In genomic region chr3R:30817246-30817645, dm6 we compare ENCODE assay signal across 1 fruit fly cellular context.
A peak's percentile ranks its signal among the peaks of the same experiment; 100 is the strongest.
TF ChIP-seq lines count a peak whose summit lies in the region.

No protein-coding gene starts in this region.

TF ChIP-seq in whole organism, embryonic, 481 proteins besides CTCF, POLR2A, EP300 and RAD21 (continued from another document and continues in another):
- TF ChIP-seq Tbp (GFP tag; optimal IDR thresholded peaks at IDR 0.05; lab: Kevin White, UChicago) (no peak), CG34224 (GFP tag; IDR thresholded peaks at IDR 0.05; lab: Robert Waterston, UW; ENCODE audit: partially characterized antibody) (no peak), Ptx1 (GFP tag; IDR thresholded peaks at IDR 0.05; lab: Robert Waterston, UW) (peak; percentile 82), Nf-YB (GFP tag; optimal IDR thresholded peaks at IDR 0.05; lab: Kevin White, UChicago) (peak; percentile 87), Ada2b (GFP tag; IDR thresholded peaks at IDR 0.05; lab: Robert Waterston, UW) (peak; percentile 81), Adf1 (GFP tag; IDR thresholded peaks at IDR 0.05; lab: Robert Waterston, UW) (peak; percentile 38; the same call in 1 of the 2 replicates), CG5245 (GFP tag; optimal IDR thresholded peaks at IDR 0.05; lab: Kevin White, UChicago) (peak; percentile 74), sob (GFP tag; IDR thresholded peaks at IDR 0.05; lab: Robert Waterston, UW) (peak; percentile 68), CG18262 (tag; optimal IDR thresholded peaks at IDR 0.05; lab: Kevin White, UChicago) (peak; percentile 86), Gsc (GFP tag; IDR thresholded peaks at IDR 0.05; lab: Robert Waterston, UW) (0 out of 2 replicates have a peak, but pooled peaks have one; percentile 25), CG31224 (GFP tag; IDR thresholded peaks at IDR 0.05; lab: Robert Waterston, UW) (no peak), schlank (tag; optimal IDR thresholded peaks at IDR 0.05; lab: Kevin White, UChicago) (peak; percentile 24), CG3407 (GFP tag; optimal IDR thresholded peaks at IDR 0.05; lab: Kevin White, UChicago) (peak; percentile 78), ac (GFP tag; optimal IDR thresholded peaks at IDR 0.05; lab: Kevin White, UChicago) (peak; percentile 62), Optix (GFP tag; IDR thresholded peaks at IDR 0.05; lab: Robert Waterston, UW) (peak; percentile 45; the same call in 1 of the 3 replicates), HmgD (GFP tag; optimal IDR thresholded peaks at IDR 0.05; lab: Kevin White, UChicago) (peak; percentile 33), Doc2 (GFP tag; IDR thresholded peaks at IDR 0.05; lab: Robert Waterston, UW) (peak; percentile 49; the same call in 1 of the 2 replicates), CG11504 (tag; optimal IDR thresholded peaks at IDR 0.05; lab: Kevin White, UChicago) (peak; percentile 90), sens-2 (GFP tag; IDR thresholded peaks at IDR 0.05; lab: Robert Waterston, UW) (peak; percentile 86), Nf-YC (tag; optimal IDR thresholded peaks at IDR 0.05; lab: Kevin White, UChicago) (peak; percentile 79), Fer1 (GFP tag; optimal IDR thresholded peaks at IDR 0.05; lab: Kevin White, UChicago) (peak; percentile 80), CG9797 (GFP tag; optimal IDR thresholded peaks at IDR 0.05; lab: Kevin White, UChicago) (no peak), eve (GFP tag; optimal IDR thresholded peaks at IDR 0.05; lab: Kevin White, UChicago) (peak in 1 of 2 experiments; percentile 92), bcd (GFP tag; optimal IDR thresholded peaks at IDR 0.05; lab: Kevin White, UChicago) (peak; percentile 81), CG12299 (tag; optimal IDR thresholded peaks at IDR 0.05; lab: Kevin White, UChicago) (peak; percentile 81), ewg (GFP tag; optimal IDR thresholded peaks at IDR 0.05; lab: Kevin White, UChicago) (peak; percentile 76), ap (GFP tag; IDR thresholded peaks at IDR 0.05; lab: Robert Waterston, UW) (peak; percentile 79), Camta (GFP tag; optimal IDR thresholded peaks at IDR 0.05; lab: Kevin White, UChicago) (peak; percentile 74), p53 (GFP tag; optimal IDR thresholded peaks at IDR 0.05; lab: Kevin White, UChicago) (peak; percentile 40), zf30C (GFP tag; optimal IDR thresholded peaks at IDR 0.05; lab: Kevin White, UChicago) (peak; percentile 82), Oli (tag; optimal IDR thresholded peaks at IDR 0.05; lab: Kevin White, UChicago) (peak; percentile 91), dmrt99B (tag; optimal IDR thresholded peaks at IDR 0.05; lab: Kevin White, UChicago) (peak; percentile 89), CG13296 (GFP tag; optimal IDR thresholded peaks at IDR 0.05; lab: Kevin White, UChicago) (peak; percentile 71), CG4404 (GFP tag; IDR thresholded peaks at IDR 0.05; lab: Robert Waterston, UW) (peak; percentile 53), PHDP (tag; optimal IDR thresholded peaks at IDR 0.05; lab: Kevin White, UChicago) (peak; percentile 91), kay (GFP tag; optimal IDR thresholded peaks at IDR 0.05; lab: Kevin White, UChicago) (peak; percentile 59), ro (GFP tag; IDR thresholded peaks at IDR 0.05; lab: Robert Waterston, UW) (0 out of 2 replicates have a peak, but pooled peaks have one; percentile 22), stwl (tag; optimal IDR thresholded peaks at IDR 0.05; lab: Kevin White, UChicago) (peak; percentile 16), CG3163 (GFP tag; optimal IDR thresholded peaks at IDR 0.05; lab: Kevin White, UChicago) (peak; percentile 43), CG3995 (GFP tag; optimal IDR thresholded peaks at IDR 0.05; lab: Kevin White, UChicago) (no peak), CG12155 (GFP tag; optimal IDR thresholded peaks at IDR 0.05; lab: Kevin White, UChicago) (peak; percentile 80), D (optimal IDR thresholded peaks at IDR 0.05; lab: Kevin White, UChicago) (no peak), D (GFP tag; optimal IDR thresholded peaks at IDR 0.05; lab: Kevin White, UChicago) (peak; percentile 85), inv (GFP tag; IDR thresholded peaks at IDR 0.05; lab: Robert Waterston, UW; ENCODE audit: partially characterized antibody) (no peak), tio (GFP tag; optimal IDR thresholded peaks at IDR 0.05; lab: Kevin White, UChicago) (peak; percentile 85), CG6813 (GFP tag; optimal IDR thresholded peaks at IDR 0.05; lab: Kevin White, UChicago) (peak; percentile 85), rib (GFP tag; IDR thresholded peaks at IDR 0.05; lab: Robert Waterston, UW) (no peak; the same call in 1 of the 2 replicates), BEAF-32 (GFP tag; optimal IDR thresholded peaks at IDR 0.05; lab: Kevin White, UChicago) (no peak), Med (GFP tag; lab: Kevin White, UChicago) (peak; percentile 96), CG1233 (GFP tag; optimal IDR thresholded peaks at IDR 0.05; lab: Kevin White, UChicago) (peak; percentile 77), CG10543 (GFP tag; optimal IDR thresholded peaks at IDR 0.05; lab: Kevin White, UChicago) (peak; percentile 11), NC2β (GFP tag; optimal IDR thresholded peaks at IDR 0.05; lab: Kevin White, UChicago) (peak; percentile 82), CG3281 (GFP tag; optimal IDR thresholded peaks at IDR 0.05; lab: Kevin White, UChicago) (peak; percentile 60), pnt (GFP tag; optimal IDR thresholded peaks at IDR 0.05; lab: Kevin White, UChicago) (peak; percentile 77), CG10274 (GFP tag; optimal IDR thresholded peaks at IDR 0.05; lab: Kevin White, UChicago) (peak; percentile 40), her (GFP tag; optimal IDR thresholded peaks at IDR 0.05; lab: Kevin White, UChicago) (peak; percentile 49), nerfin-2 (GFP tag; IDR thresholded peaks at IDR 0.05; lab: Robert Waterston, UW; ENCODE audit: partially characterized antibody) (no peak), Max (GFP tag; optimal IDR thresholded peaks at IDR 0.05; lab: Kevin White, UChicago) (peak; percentile 68), CG16815 (GFP tag; optimal IDR thresholded peaks at IDR 0.05; lab: Kevin White, UChicago) (peak; percentile 82), D19A (tag; optimal IDR thresholded peaks at IDR 0.05; lab: Kevin White, UChicago) (peak; percentile 78), sim (GFP tag; IDR thresholded peaks at IDR 0.05; lab: Robert Waterston, UW) (peak; percentile 58; the same call in 1 of the 2 replicates), hbn (GFP tag; IDR thresholded peaks at IDR 0.05; lab: Robert Waterston, UW; ENCODE audit: partially characterized antibody) (no peak), CG7271 (tag; optimal IDR thresholded peaks at IDR 0.05; lab: Kevin White, UChicago) (no peak), sens (GFP tag; lab: Kevin White, UChicago) (peak; percentile 98), run (tag; optimal IDR thresholded peaks at IDR 0.05; lab: Kevin White, UChicago) (peak; percentile 31), Doc3 (GFP tag; IDR thresholded peaks at IDR 0.05; lab: Robert Waterston, UW; ENCODE audit: partially characterized antibody) (no peak), wdn (GFP tag; IDR thresholded peaks at IDR 0.05; lab: Robert Waterston, UW) (peak; percentile 79), CG11723 (GFP tag; optimal IDR thresholded peaks at IDR 0.05; lab: Kevin White, UChicago) (peak; percentile 57), CG10267 (tag; optimal IDR thresholded peaks at IDR 0.05; lab: Kevin White, UChicago) (peak; percentile 83), CG12769 (tag; optimal IDR thresholded peaks at IDR 0.05; lab: Kevin White, UChicago) (peak; percentile 49), CkIIα-i1 (GFP tag; IDR thresholded peaks at IDR 0.05; lab: Robert Waterston, UW) (no peak), Nf-YA (GFP tag; IDR thresholded peaks at IDR 0.05; lab: Robert Waterston, UW) (0 out of 2 replicates have a peak, but pooled peaks have one; percentile 24), nau (GFP tag; optimal IDR thresholded peaks at IDR 0.05; lab: Kevin White, UChicago) (peak; percentile 46), vvl (GFP tag; IDR thresholded peaks at IDR 0.05; lab: Robert Waterston, UW) (peak; percentile 91), CG7987 (GFP tag; optimal IDR thresholded peaks at IDR 0.05; lab: Kevin White, UChicago) (no peak), Lhr (GFP tag; optimal IDR thresholded peaks at IDR 0.05; lab: Kevin White, UChicago) (peak; percentile 69), insv (GFP tag; optimal IDR thresholded peaks at IDR 0.05; lab: Kevin White, UChicago) (peak in 1 of 2 experiments; percentile 19), CG10654 (GFP tag; optimal IDR thresholded peaks at IDR 0.05; lab: Kevin White, UChicago) (peak; percentile 75), CG14014 (GFP tag; IDR thresholded peaks at IDR 0.05; lab: Robert Waterston, UW) (peak; percentile 79), pfk (GFP tag; optimal IDR thresholded peaks at IDR 0.05; lab: Kevin White, UChicago) (no peak), twi (tag; optimal IDR thresholded peaks at IDR 0.05; lab: Kevin White, UChicago) (peak; percentile 42), CG18476 (GFP tag; optimal IDR thresholded peaks at IDR 0.05; lab: Kevin White, UChicago) (peak; percentile 72), sisA (GFP tag; IDR thresholded peaks at IDR 0.05; lab: Robert Waterston, UW) (peak; percentile 74), CG6272 (GFP tag; IDR thresholded peaks at IDR 0.05; lab: Robert Waterston, UW) (peak; percentile 43; the same call in 1 of the 2 replicates), CG2678 (tag; optimal IDR thresholded peaks at IDR 0.05; lab: Kevin White, UChicago) (peak; percentile 91), CG9876 (GFP tag; optimal IDR thresholded peaks at IDR 0.05; lab: Kevin White, UChicago) (no peak), gsb (GFP tag; IDR thresholded peaks at IDR 0.05; lab: Robert Waterston, UW) (peak; percentile 47; the same call in 1 of the 2 replicates), abd-A (tag; optimal IDR thresholded peaks at IDR 0.05; lab: Kevin White, UChicago) (peak; percentile 20), Hr51 (GFP tag; optimal IDR thresholded peaks at IDR 0.05; lab: Kevin White, UChicago) (peak; percentile 61 to 91), usp (GFP tag; optimal IDR thresholded peaks at IDR 0.05; lab: Kevin White, UChicago) (no peak), CG12104 (GFP tag; optimal IDR thresholded peaks at IDR 0.05; lab: Kevin White, UChicago) (peak; percentile 79), bigmax (GFP tag; optimal IDR thresholded peaks at IDR 0.05; lab: Kevin White, UChicago) (no peak), Bgb (GFP tag; IDR thresholded peaks at IDR 0.05; lab: Robert Waterston, UW; ENCODE audit: partially characterized antibody) (no peak), gsb-n (tag; optimal IDR thresholded peaks at IDR 0.05; lab: Kevin White, UChicago) (peak; percentile 92), Atf6 (GFP tag; IDR thresholded peaks at IDR 0.05; lab: Robert Waterston, UW) (peak; percentile 84), Bteb2 (GFP tag; optimal IDR thresholded peaks at IDR 0.05; lab: Kevin White, UChicago) (peak; percentile 83), CG2116 (GFP tag; optimal IDR thresholded peaks at IDR 0.05; lab: Kevin White, UChicago) (peak; percentile 45), CG17912 (GFP tag; optimal IDR thresholded peaks at IDR 0.05; lab: Kevin White, UChicago) (no peak), CG43689 (GFP tag; IDR thresholded peaks at IDR 0.05; lab: Robert Waterston, UW) (peak; percentile 10; the same call in 1 of the 2 replicates), CG10147 (GFP tag; optimal IDR thresholded peaks at IDR 0.05; lab: Kevin White, UChicago) (peak; percentile 59), ash1 (GFP tag; optimal IDR thresholded peaks at IDR 0.05; lab: Kevin White, UChicago) (no peak), unc-4 (GFP tag; IDR thresholded peaks at IDR 0.05; lab: Robert Waterston, UW; ENCODE audit: partially characterized antibody) (no peak), trh (GFP tag; optimal IDR thresholded peaks at IDR 0.05; lab: Kevin White, UChicago) (peak; percentile 70), pb (GFP tag; optimal IDR thresholded peaks at IDR 0.05; lab: Kevin White, UChicago) (peak; percentile 45), CG1529 (GFP tag; optimal IDR thresholded peaks at IDR 0.05; lab: Kevin White, UChicago) (peak; percentile 84), CG4730 (GFP tag; IDR thresholded peaks at IDR 0.05; lab: Robert Waterston, UW) (peak; percentile 43; the same call in 1 of the 2 replicates), ind (GFP tag; optimal IDR thresholded peaks at IDR 0.05; lab: Kevin White, UChicago) (peak; percentile 68), Eip74EF (GFP tag; optimal IDR thresholded peaks at IDR 0.05; lab: Kevin White, UChicago) (peak in 1 of 2 experiments; percentile 87), CG4282 (GFP tag; optimal IDR thresholded peaks at IDR 0.05; lab: Kevin White, UChicago) (no peak), mirr (GFP tag; optimal IDR thresholded peaks at IDR 0.05; lab: Kevin White, UChicago) (no peak), crp (GFP tag; optimal IDR thresholded peaks at IDR 0.05; lab: Kevin White, UChicago) (peak in 1 of 2 experiments; percentile 38), Side (GFP tag; optimal IDR thresholded peaks at IDR 0.05; lab: Kevin White, UChicago) (peak; percentile 67), CG31365 (tag; optimal IDR thresholded peaks at IDR 0.05; lab: Kevin White, UChicago) (no peak), Ets65A (GFP tag; lab: Kevin White, UChicago) (peak; percentile 93), kni (GFP tag; optimal IDR thresholded peaks at IDR 0.05; lab: Kevin White, UChicago) (peak; percentile 27), so (GFP tag; IDR thresholded peaks at IDR 0.05; lab: Robert Waterston, UW) (peak; percentile 86; the same call in 2 of the 3 replicates), CG17359 (tag; optimal IDR thresholded peaks at IDR 0.05; lab: Kevin White, UChicago) (peak; percentile 85), CG9437 (GFP tag; optimal IDR thresholded peaks at IDR 0.05; lab: Kevin White, UChicago) (peak; percentile 77), Ssrp (tag; optimal IDR thresholded peaks at IDR 0.05; lab: Kevin White, UChicago) (peak; percentile 88), CG7839 (tag; optimal IDR thresholded peaks at IDR 0.05; lab: Kevin White, UChicago) (peak; percentile 92), CG32532 (GFP tag; IDR thresholded peaks at IDR 0.05; lab: Robert Waterston, UW) (peak; percentile 63; the same call in 1 of the 2 replicates), CG42726 (GFP tag; IDR thresholded peaks at IDR 0.05; lab: Robert Waterston, UW; ENCODE audit: partially characterized antibody) (no peak), pum (GFP tag; optimal IDR thresholded peaks at IDR 0.05; lab: Kevin White, UChicago) (peak; percentile 71), Kr (GFP tag; optimal IDR thresholded peaks at IDR 0.05; lab: Kevin White, UChicago) (no peak), CG17612 (GFP tag; IDR thresholded peaks at IDR 0.05; lab: Robert Waterston, UW) (0 out of 2 replicates have a peak, but pooled peaks have one; percentile 45), gro (GFP tag; optimal IDR thresholded peaks at IDR 0.05; lab: Kevin White, UChicago) (no peak), fru (optimal IDR thresholded peaks at IDR 0.05; lab: Kevin White, UChicago) (no peak), CG4617 (GFP tag; optimal IDR thresholded peaks at IDR 0.05; lab: Kevin White, UChicago; ENCODE audit: borderline replicate concordance) (peak; percentile 59), CG15269 (tag; optimal IDR thresholded peaks at IDR 0.05; lab: Kevin White, UChicago) (peak; percentile 88)
